Fruit fly (Drosophila melanogaster) S2 (cell line): ENCODE data around the gene CG12194.
A peak's percentile ranks its signal among the peaks of the same experiment; 100 is the strongest.

Experiments used
- CG8478 ChIP-seq: fragments of >200 bp; optimal IDR thresholded peaks from 2 replicates; lab custom pipeline; 2018
- CTCF ChIP-seq, 2 experiments: fragments of >200 bp; optimal IDR thresholded peaks; 2 replicates each; lab custom pipeline; 2018

DNA sequence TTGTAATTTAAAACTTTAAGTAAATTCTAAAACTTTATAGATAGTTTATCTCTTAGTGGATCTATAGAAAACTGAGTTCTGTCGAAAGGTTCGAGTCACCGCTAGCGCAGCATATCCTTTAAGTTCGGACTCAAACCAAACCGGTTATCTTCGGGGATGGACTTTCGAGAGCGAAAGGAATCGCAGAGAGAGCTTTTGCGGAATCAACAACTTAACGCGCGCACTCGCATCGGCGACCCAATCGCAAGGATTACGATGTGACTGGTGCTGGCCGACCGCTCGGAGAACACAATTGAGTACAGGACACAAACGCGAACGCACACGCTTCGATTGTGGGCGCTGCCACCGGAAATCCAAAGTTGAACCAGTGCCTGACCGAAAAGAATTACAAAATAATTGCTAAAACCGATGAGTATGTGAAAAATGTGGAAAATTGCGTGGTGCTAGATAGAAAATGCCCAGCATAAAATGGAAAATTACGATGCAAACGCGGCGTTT lies 14.5 kb downstream of the CG12194 start, which contains the start of gene smog:
- TF ChIP-seq CTCF (optimal IDR thresholded peaks at IDR 0.05; lab: Kevin White, UChicago) (peak in 1 of 2 experiments; percentile 23), CG8478 (no peak)
